Worm (Caenorhabditis elegans) whole organism, young adult: Measurements from ENCODE around the gene irg-1.

Source experiments
- B0261.1 ChIP-seq: sonication (generic microtip); optimal IDR thresholded peaks from 2 replicates; lab custom pipeline; 2016; ENCODE audit warnings: mild to moderate bottlenecking, missing genetic modification characterization, moderate library complexity, missing compliant biosample characterization
- C17E4.6 ChIP-seq: fragments of 200-800 bp; sonication (Bioruptor generic); IDR thresholded peaks from 2 replicates; pipeline ENCODE4 v1.3.6; 2022; ENCODE audit warnings: missing genetic modification reagents, missing genetic modification characterization, missing compliant biosample characterization
- F10E7.11 ChIP-seq: sonication (generic microtip); optimal IDR thresholded peaks from 2 replicates; lab custom pipeline; 2017; ENCODE audit warnings: mild to moderate bottlenecking, missing genetic modification characterization, moderate library complexity, missing compliant biosample characterization
- F23B12.7 ChIP-seq: sonication (generic microtip); optimal IDR thresholded peaks from 2 replicates; lab custom pipeline; 2017; ENCODE audit warnings: missing genetic modification characterization, mild to moderate bottlenecking, missing compliant biosample characterization, antibody characterized with exemption, moderate library complexity; ENCODE audit not compliant: insufficient read depth
- F52B5.7 ChIP-seq: sonication (generic microtip); optimal IDR thresholded peaks from 2 replicates; lab custom pipeline; 2016; ENCODE audit warnings: mild to moderate bottlenecking, missing genetic modification characterization, missing compliant biosample characterization
- K12H6.12 ChIP-seq: fragments of 200-800 bp; sonication (Bioruptor generic); optimal IDR thresholded peaks from 2 replicates; lab custom pipeline; 2018; ENCODE audit warnings: mild to moderate bottlenecking, missing genetic modification characterization, missing compliant biosample characterization
- Y53F4B.3 ChIP-seq: fragments of 200-800 bp; sonication (Bioruptor generic); IDR thresholded peaks from 2 replicates; pipeline ENCODE4 v1.3.6; 2022; ENCODE audit warnings: missing genetic modification reagents, missing genetic modification characterization, missing compliant biosample characterization
- ZK185.1 ChIP-seq: sonication (generic microtip); optimal IDR thresholded peaks from 2 replicates; lab custom pipeline; 2016; ENCODE audit warnings: mild to moderate bottlenecking, missing genetic modification characterization, missing compliant biosample characterization; ENCODE audit not compliant: poor library complexity, severe bottlenecking
- aptf-3 ChIP-seq: fragments of 200-800 bp; sonication (Bioruptor generic); IDR thresholded peaks from 2 replicates; pipeline ENCODE4 v1.3.6; 2022; ENCODE audit warnings: missing genetic modification characterization, missing compliant biosample characterization
- athp-1 ChIP-seq: sonication (generic microtip); optimal IDR thresholded peaks from 2 replicates; lab custom pipeline; 2017; ENCODE audit warnings: mild to moderate bottlenecking, missing genetic modification characterization, missing compliant biosample characterization
- attf-5 ChIP-seq: fragments of 200-800 bp; sonication (Bioruptor generic); optimal IDR thresholded peaks from 2 replicates; lab custom pipeline; 2018; ENCODE audit warnings: mild to moderate bottlenecking, missing genetic modification characterization, missing compliant biosample characterization
- ccch-3 ChIP-seq: fragments of 200-800 bp; sonication (Bioruptor generic); optimal IDR thresholded peaks from 2 replicates; lab custom pipeline; 2018; ENCODE audit warnings: mild to moderate bottlenecking, missing genetic modification characterization, missing compliant biosample characterization
- cebp-2 ChIP-seq: fragments of 200-800 bp; sonication (Bioruptor generic); IDR thresholded peaks from 2 replicates; pipeline ENCODE4 v1.3.6; 2022; ENCODE audit warnings: missing genetic modification characterization, missing compliant biosample characterization
- die-1 ChIP-seq: sonication (generic microtip); optimal IDR thresholded peaks from 2 replicates; lab custom pipeline; 2016; ENCODE audit warnings: missing genotype, mild to moderate bottlenecking, missing genetic modification characterization, missing compliant biosample characterization
- dpff-1 ChIP-seq: sonication (generic microtip); optimal IDR thresholded peaks from 2 replicates; lab custom pipeline; 2017; ENCODE audit warnings: mild to moderate bottlenecking, missing genetic modification characterization, missing compliant biosample characterization
- egrh-3 ChIP-seq: fragments of 200-800 bp; sonication (Bioruptor generic); IDR thresholded peaks from 2 replicates; pipeline ENCODE4 v1.3.6; 2022; ENCODE audit warnings: missing genetic modification reagents, missing genetic modification characterization, missing compliant biosample characterization
- fkh-3 ChIP-seq: sonication (generic microtip); optimal IDR thresholded peaks from 2 replicates; lab custom pipeline; 2016; ENCODE audit warnings: mild to moderate bottlenecking, missing genetic modification characterization, missing compliant biosample characterization
- lin-26 ChIP-seq: fragments of 200-800 bp; sonication (Bioruptor generic); IDR thresholded peaks from 2 replicates; pipeline ENCODE4 v1.3.6; 2022; ENCODE audit warnings: missing genetic modification reagents, missing genetic modification characterization, missing compliant biosample characterization
- lin-54 ChIP-seq: fragments of 200-800 bp; sonication (Bioruptor generic); optimal IDR thresholded peaks from 2 replicates; lab custom pipeline; 2018; ENCODE audit warnings: mild to moderate bottlenecking, missing genetic modification characterization, missing compliant biosample characterization
- lir-1 ChIP-seq: fragments of 200-800 bp; sonication (Bioruptor generic); conservative IDR thresholded peaks from 2 replicates; pipeline ENCODE4 v1.3.6; 2022; ENCODE audit warnings: missing genetic modification reagents, missing genetic modification characterization, missing compliant biosample characterization
- lsl-1 ChIP-seq: fragments of 200-800 bp; sonication (Bioruptor generic); optimal IDR thresholded peaks from 2 replicates; lab custom pipeline; 2018; ENCODE audit warnings: mild to moderate bottlenecking, missing genetic modification characterization, moderate library complexity, missing compliant biosample characterization
- madf-8 ChIP-seq: fragments of 200-800 bp; sonication (Bioruptor generic); conservative IDR thresholded peaks from 2 replicates; pipeline ENCODE4 v1.3.6; 2022; ENCODE audit warnings: missing genetic modification reagents, missing genetic modification characterization, missing compliant biosample characterization
- nfya-2 ChIP-seq: fragments of 200-800 bp; sonication (Bioruptor generic); IDR thresholded peaks from 2 replicates; pipeline ENCODE4 v1.3.6; 2022; ENCODE audit warnings: missing genetic modification reagents, missing genetic modification characterization, missing compliant biosample characterization
- nhr-120 ChIP-seq: fragments of 200-800 bp; sonication (Bioruptor generic); IDR thresholded peaks from 2 replicates; pipeline ENCODE4 v1.3.6; 2022; ENCODE audit warnings: missing genetic modification characterization, missing compliant biosample characterization
- nhr-80 ChIP-seq: sonication (generic microtip); optimal IDR thresholded peaks from 2 replicates; lab custom pipeline; 2016; ENCODE audit warnings: missing genetic modification characterization, missing compliant biosample characterization
- repo-1 ChIP-seq: sonication (generic microtip); optimal IDR thresholded peaks from 2 replicates; lab custom pipeline; 2017; ENCODE audit warnings: mild to moderate bottlenecking, missing genetic modification characterization, missing compliant biosample characterization
- sdz-38 ChIP-seq: sonication (generic microtip); optimal IDR thresholded peaks from 2 replicates; lab custom pipeline; 2016; ENCODE audit warnings: missing genotype, missing genetic modification characterization, missing compliant biosample characterization
- snpc-1.3 ChIP-seq: sonication (generic microtip); optimal IDR thresholded peaks from 2 replicates; lab custom pipeline; 2017; ENCODE audit warnings: missing genetic modification characterization, mild to moderate bottlenecking, missing compliant biosample characterization, antibody characterized with exemption, moderate library complexity, missing genotype, missing genetic modification reagents; ENCODE audit not compliant: insufficient read depth
- snpc-3.4 ChIP-seq: sonication (generic microtip); optimal IDR thresholded peaks from 2 replicates; lab custom pipeline; 2017; ENCODE audit warnings: missing genetic modification characterization, mild to moderate bottlenecking, missing compliant biosample characterization, antibody characterized with exemption, moderate library complexity, missing genotype, missing genetic modification reagents
- sptf-2 ChIP-seq: fragments of 200-800 bp; sonication (Bioruptor generic); optimal IDR thresholded peaks from 2 replicates; lab custom pipeline; 2018; ENCODE audit warnings: mild to moderate bottlenecking, missing genetic modification characterization, missing compliant biosample characterization
- unc-130 ChIP-seq: sonication (generic microtip); optimal IDR thresholded peaks from 2 replicates; lab custom pipeline; 2016; ENCODE audit warnings: missing genetic modification reagents, missing genetic modification characterization, missing compliant biosample characterization
- unc-62 ChIP-seq: fragments of 150-350 bp; optimal IDR thresholded peaks from 2 replicates; lab custom pipeline; 2014; ENCODE audit warnings: missing biosample characterization, missing genetic modification reagents, missing genetic modification characterization
- ztf-18 ChIP-seq: sonication (generic microtip); optimal IDR thresholded peaks from 2 replicates; lab custom pipeline; 2016; ENCODE audit warnings: missing genotype, mild to moderate bottlenecking, missing genetic modification characterization, missing compliant biosample characterization
- ztf-26 ChIP-seq: sonication (generic microtip); optimal IDR thresholded peaks from 2 replicates; lab custom pipeline; 2017; ENCODE audit warnings: missing genetic modification characterization, missing compliant biosample characterization
- ztf-3 ChIP-seq: fragments of 200-800 bp; sonication (Bioruptor generic); optimal IDR thresholded peaks from 2 replicates; lab custom pipeline; 2018; ENCODE audit warnings: mild to moderate bottlenecking, missing genetic modification characterization, missing compliant biosample characterization

The irg-1 gene

DNA sequence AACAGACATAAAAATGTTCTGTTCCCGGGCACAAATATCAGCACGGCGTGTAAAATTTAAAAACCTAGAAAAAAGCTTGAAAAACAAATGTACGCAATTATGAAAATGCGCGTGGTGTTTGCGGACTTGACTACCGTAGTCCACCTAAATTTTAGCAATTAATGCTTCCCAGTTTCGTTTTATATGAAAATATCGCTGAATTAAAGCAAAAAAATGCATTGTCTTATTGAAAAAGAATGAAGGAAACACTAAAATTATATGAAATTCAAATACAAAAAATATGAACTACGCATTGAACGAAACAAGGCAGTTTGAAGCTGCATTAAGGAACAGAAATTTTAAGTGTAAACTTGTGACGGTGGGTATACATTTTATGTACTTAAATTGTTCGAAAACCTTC, 17.1 kb upstream of the irg-1 start, which contains the start of gene ugt-64:
ugt-64 (minus strand) TSS at position 101 of the 400 bp plus-strand sequence.
- TF ChIP-seq lsl-1 (GFP tag; lab: Kevin White, UChicago), result peak; percentile 24
- TF ChIP-seq, all 124 proteins: peak for 1; not testable (repeated sequence) for 123

DNA sequence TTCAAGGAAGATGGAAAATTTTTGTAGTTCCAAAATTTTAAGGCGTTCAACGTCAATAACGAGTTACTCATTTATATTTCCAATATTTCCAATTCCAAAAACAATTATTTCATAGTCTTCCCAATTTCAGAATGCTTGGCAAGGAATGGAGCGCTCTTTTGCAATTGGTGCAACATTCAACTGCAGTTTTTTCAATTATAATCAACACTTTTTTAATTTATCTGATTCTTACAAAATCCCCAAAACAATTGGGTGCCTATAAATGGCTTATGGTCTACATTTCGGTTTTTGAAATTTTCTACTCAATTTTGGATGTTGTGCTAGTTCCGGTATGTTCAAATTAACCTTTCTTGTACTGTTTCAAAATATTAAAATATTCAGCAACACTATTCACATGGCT, 15.7 kb upstream of the irg-1 start, which contains the start of gene str-225:
str-225 (plus strand) TSS at position 132 of the 400 bp plus-strand sequence.
- TF ChIP-seq B0261.1 (tag; lab: Kevin White, UChicago) (no peak), egrh-3 (no peak), nhr-80 (no peak), Y53F4B.3 (no peak), aptf-3 (no peak), F52B5.7 (tag; lab: Kevin White, UChicago) (no peak), unc-62 (GFP tag; lab: Kevin White, UChicago) (no peak), sdz-38 (tag; lab: Kevin White, UChicago) (no peak), dpff-1 (tag; lab: Kevin White, UChicago) (no peak), die-1 (tag; lab: Kevin White, UChicago) (no peak), F10E7.11 (tag; lab: Kevin White, UChicago) (no peak), nfya-2 (GFP tag; lab: Robert Waterston, UW) (no peak), ztf-3 (GFP tag; lab: Kevin White, UChicago) (no peak), lsl-1 (GFP tag; lab: Kevin White, UChicago) (no peak), F23B12.7 (tag; lab: Kevin White, UChicago) (no peak), repo-1 (no peak), snpc-3.4 (tag; lab: Kevin White, UChicago) (no peak)

DNA sequence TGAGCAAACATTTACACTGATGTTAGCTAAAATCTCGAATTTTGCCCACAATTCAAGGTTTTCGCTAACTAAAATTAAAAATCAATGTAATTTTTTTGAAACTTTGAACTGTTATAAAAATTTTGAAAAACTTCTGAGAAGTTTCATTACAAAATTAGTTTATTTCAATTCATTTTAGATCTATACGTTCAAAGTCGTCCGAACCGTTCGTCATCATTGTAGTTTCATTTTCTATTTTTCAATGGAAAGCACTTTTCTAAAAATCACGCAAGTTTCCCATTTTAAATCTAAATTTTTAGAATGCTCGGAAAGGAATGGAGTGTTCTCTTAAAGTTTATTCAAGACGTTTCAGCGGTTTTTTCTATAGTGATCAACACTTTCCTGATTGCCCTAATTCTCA, 13.5 kb upstream of the irg-1 start, which contains the start of gene str-228:
str-228 (plus strand) TSS at position 301 of the 400 bp plus-strand sequence.
- TF ChIP-seq nhr-120 (GFP tag; lab: Robert Waterston, UW) (no peak), lsl-1 (GFP tag; lab: Kevin White, UChicago) (no peak), C17E4.6 (no peak), ZK185.1 (tag; lab: Kevin White, UChicago) (no peak), lir-1 (GFP tag; lab: Robert Waterston, UW) (no peak), repo-1 (no peak), athp-1 (tag; lab: Kevin White, UChicago) (no peak), unc-130 (GFP tag; lab: Kevin White, UChicago) (no peak), ztf-26 (tag; lab: Kevin White, UChicago) (no peak), die-1 (tag; lab: Kevin White, UChicago) (no peak), K12H6.12 (tag; lab: Kevin White, UChicago) (no peak), attf-5 (no peak), fkh-3 (tag; lab: Kevin White, UChicago) (no peak), unc-62 (GFP tag; lab: Kevin White, UChicago) (no peak), nfya-2 (GFP tag; lab: Robert Waterston, UW) (no peak), lin-26 (GFP tag; lab: Robert Waterston, UW) (no peak), snpc-1.3 (tag; lab: Kevin White, UChicago) (no peak), ztf-3 (GFP tag; lab: Kevin White, UChicago) (no peak), sptf-2 (no peak), ccch-3 (GFP tag; lab: Kevin White, UChicago) (no peak)

DNA sequence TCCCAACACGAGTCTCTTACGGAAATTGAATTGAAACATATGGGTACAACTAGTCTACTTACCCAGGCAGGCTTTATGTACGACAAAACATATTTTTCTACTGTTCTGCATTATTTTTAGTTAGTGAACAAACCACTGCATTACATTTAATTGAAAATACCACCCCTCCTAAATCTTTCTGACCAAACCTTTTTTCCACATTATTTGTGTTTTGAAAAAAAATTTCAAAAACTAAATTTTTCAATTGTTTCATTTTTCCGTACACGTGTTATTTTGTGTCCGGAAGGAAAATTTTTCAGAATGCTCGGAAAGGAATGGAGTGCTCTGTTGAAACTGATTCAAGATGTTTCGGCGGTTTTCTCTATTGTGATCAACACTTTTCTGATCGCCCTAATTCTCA, 11.0 kb upstream of the irg-1 start, which contains the start of gene str-226:
str-226 (plus strand) TSS at position 301 of the 400 bp plus-strand sequence.
- TF ChIP-seq cebp-2 (GFP tag; lab: Robert Waterston, UW) (no peak), F10E7.11 (tag; lab: Kevin White, UChicago) (no peak), lin-54 (no peak), ztf-18 (tag; lab: Kevin White, UChicago) (no peak), madf-8 (GFP tag; lab: Robert Waterston, UW) (no peak)
